Worm (Caenorhabditis elegans) whole organism, early embryonic: ENCODE measurements around the gene pgl-2.

ENCODE experiments used
- B0310.2 ChIP-seq: sonication (generic microtip); optimal IDR thresholded peaks from 2 replicates; lab custom pipeline; 2016; ENCODE audit warnings: mild to moderate bottlenecking, missing genetic modification characterization, missing compliant biosample characterization
- F13C5.2 ChIP-seq: sonication (generic microtip); optimal IDR thresholded peaks from 2 replicates; lab custom pipeline; 2017; ENCODE audit warnings: mild to moderate bottlenecking, missing genetic modification characterization, inconsistent platforms, missing compliant biosample characterization
- aly-1 ChIP-seq: sonication (generic microtip); optimal IDR thresholded peaks from 2 replicates; lab custom pipeline; 2016; ENCODE audit warnings: missing genetic modification characterization, missing compliant biosample characterization
- ama-1 ChIP-seq: fragments of 150-350 bp; optimal IDR thresholded peaks from 2 replicates; lab custom pipeline; 2014
- ceh-13 ChIP-seq: fragments of 200-800 bp; sonication (Bioruptor generic); optimal IDR thresholded peaks from 2 replicates; lab custom pipeline; 2018; ENCODE audit warnings: mild to moderate bottlenecking, missing genetic modification characterization, missing compliant biosample characterization
- ceh-36 ChIP-seq: sonication (generic microtip); optimal IDR thresholded peaks from 2 replicates; lab custom pipeline; 2016; ENCODE audit warnings: missing genetic modification characterization, inconsistent platforms, missing compliant biosample characterization
- ets-7 ChIP-seq: sonication (generic microtip); optimal IDR thresholded peaks from 2 replicates; lab custom pipeline; 2016; ENCODE audit warnings: missing genotype, missing genetic modification characterization, missing compliant biosample characterization
- flt-1 ChIP-seq: fragments of 200-800 bp; sonication (Bioruptor generic); IDR thresholded peaks from 2 replicates; pipeline ENCODE4 v1.3.6; 2022; ENCODE audit warnings: missing genetic modification characterization, missing compliant biosample characterization
- hmbx-1 ChIP-seq: sonication (generic microtip); optimal IDR thresholded peaks from 2 replicates; lab custom pipeline; 2016; ENCODE audit warnings: mild to moderate bottlenecking, missing genetic modification characterization, missing compliant biosample characterization
- hmg-4 ChIP-seq: fragments of 200-800 bp; sonication (Bioruptor generic); optimal IDR thresholded peaks from 2 replicates; lab custom pipeline; 2018; ENCODE audit warnings: mild to moderate bottlenecking, missing genetic modification characterization, missing compliant biosample characterization
- hnd-1 ChIP-seq: sonication (generic microtip); optimal IDR thresholded peaks from 2 replicates; lab custom pipeline; 2016; ENCODE audit warnings: missing genetic modification characterization, missing compliant biosample characterization
- pes-1 ChIP-seq: fragments of 200-800 bp; sonication (Bioruptor generic); IDR thresholded peaks from 2 replicates; pipeline ENCODE4 v1.3.6; 2022; ENCODE audit warnings: missing genetic modification reagents, missing genetic modification characterization, missing compliant biosample characterization
- scrt-1 ChIP-seq: fragments of 200-800 bp; sonication (Bioruptor generic); IDR thresholded peaks from 2 replicates; pipeline ENCODE4 v1.3.6; 2022; ENCODE audit warnings: missing genetic modification characterization, missing compliant biosample characterization
- sea-1 ChIP-seq: fragments of 200-800 bp; sonication (Bioruptor generic); conservative IDR thresholded peaks from 2 replicates; pipeline ENCODE4 v1.3.6; 2022; ENCODE audit warnings: missing genetic modification characterization, missing compliant biosample characterization
- tbx-11 ChIP-seq: fragments of 200-800 bp; sonication (Bioruptor generic); IDR thresholded peaks from 2 replicates; pipeline ENCODE4 v1.3.6; 2022; ENCODE audit warnings: missing genetic modification characterization, missing compliant biosample characterization
- tbx-37 ChIP-seq: fragments of 200-800 bp; sonication (Bioruptor generic); conservative IDR thresholded peaks from 2 replicates; pipeline ENCODE4 v1.3.6; 2022; ENCODE audit warnings: missing genetic modification reagents, missing genetic modification characterization, missing compliant biosample characterization
- tra-4 ChIP-seq: sonication (generic microtip); optimal IDR thresholded peaks from 2 replicates; lab custom pipeline; 2017; ENCODE audit warnings: missing genetic modification characterization, missing compliant biosample characterization

pgl-2 gene

DNA sequence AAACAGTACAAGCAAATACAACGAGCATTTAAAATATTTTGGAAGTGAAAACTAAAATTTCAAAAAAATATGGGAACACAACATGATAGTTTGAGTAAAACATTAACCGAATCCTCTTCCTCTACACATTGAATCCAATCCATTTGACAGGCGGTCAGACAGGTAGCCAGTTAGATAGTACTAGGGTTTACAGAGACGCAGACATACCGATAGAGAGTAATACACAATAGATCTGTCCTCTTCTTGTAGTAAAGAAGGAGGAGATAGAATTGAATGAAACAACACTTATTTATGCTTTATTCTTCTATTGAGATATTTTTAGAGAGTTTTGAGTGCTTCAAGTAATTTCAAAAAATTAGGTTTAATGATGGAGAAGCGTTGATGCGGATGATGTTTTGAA, 6.5 kb downstream of the pgl-2 start:
- TF ChIP-seq ceh-36 (tag; lab: Kevin White, UChicago) (no peak), sea-1 (GFP tag; lab: Robert Waterston, UW) (no peak), tbx-11 (GFP tag; lab: Robert Waterston, UW) (no peak), ceh-13 (no peak), B0310.2 (tag; lab: Kevin White, UChicago) (no peak), tra-4 (no peak), ama-1 (lab: Kevin White, UChicago) (no peak), ets-7 (no peak), tbx-37 (GFP tag; lab: Robert Waterston, UW) (no peak), hnd-1 (no peak)

DNA sequence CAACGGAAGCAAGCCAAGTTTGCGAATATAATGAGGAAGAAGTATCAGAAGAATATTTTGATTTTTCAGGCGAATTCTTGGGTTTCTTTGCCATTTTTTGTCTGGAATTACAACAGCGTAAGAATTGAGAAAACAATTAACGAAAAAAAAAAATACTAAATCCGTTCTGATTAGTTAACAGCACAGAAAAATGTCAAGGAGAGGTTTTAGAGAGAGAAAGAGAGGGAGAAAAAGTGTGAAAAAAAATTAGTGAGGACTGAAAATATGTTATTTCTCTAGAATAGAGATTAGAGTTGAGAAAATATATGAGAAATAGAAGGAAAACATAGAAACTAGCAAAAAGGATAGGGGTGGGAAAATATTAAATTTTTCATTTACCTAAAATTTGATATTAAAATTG, 7.9 kb downstream of the pgl-2 start, which contains the start of gene dpy-19:
Gene dpy-19 (minus strand): TSS at position 101 of the 400 bp plus-strand sequence.
- TF ChIP-seq B0310.2 (tag; lab: Kevin White, UChicago) (no peak), ama-1 (lab: Kevin White, UChicago) (no peak), hnd-1 (no peak), aly-1 (tag; lab: Kevin White, UChicago) (no peak), hmg-4 (GFP tag; lab: Kevin White, UChicago) (no peak), hmbx-1 (tag; lab: Kevin White, UChicago) (no peak), sea-1 (GFP tag; lab: Robert Waterston, UW) (no peak), ceh-36 (tag; lab: Kevin White, UChicago) (no peak)

DNA sequence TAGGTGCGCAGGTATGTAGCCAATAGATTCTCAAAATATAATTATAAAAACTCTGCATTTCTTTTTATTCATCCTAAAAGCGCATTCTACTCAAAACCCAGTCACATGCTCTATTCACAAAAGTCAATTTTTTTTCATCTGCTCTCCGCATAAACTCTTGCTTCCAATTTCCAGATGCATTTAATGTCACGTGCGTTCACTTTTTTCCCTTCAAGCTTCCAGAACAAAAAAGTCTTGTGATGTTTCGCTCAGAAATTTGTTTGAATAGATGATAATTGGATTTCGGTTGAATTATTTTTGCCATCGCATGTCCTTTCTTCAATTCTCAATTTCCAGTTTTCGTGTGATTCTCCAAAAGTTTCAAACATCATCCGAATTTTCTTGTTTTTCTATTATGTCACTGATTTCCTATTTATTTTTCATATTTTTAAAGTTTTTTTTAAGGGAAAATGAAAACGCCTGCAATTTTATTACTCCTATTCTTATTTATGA, 10.3 kb downstream of the pgl-2 start, which contains the start of gene F22B7.1:
Gene F22B7.1 (plus strand): TSS at position 442 of the 492 bp plus-strand sequence.
- TF ChIP-seq F13C5.2 (tag; lab: Kevin White, UChicago) (no peak), ama-1 (lab: Kevin White, UChicago) (no peak), tbx-11 (GFP tag; lab: Robert Waterston, UW) (no peak), hmbx-1 (tag; lab: Kevin White, UChicago) (no peak), hmg-4 (GFP tag; lab: Kevin White, UChicago) (no peak), ets-7 (no peak), scrt-1 (GFP tag; lab: Robert Waterston, UW) (no peak), flt-1 (no peak), aly-1 (tag; lab: Kevin White, UChicago) (no peak), ceh-13 (no peak)

DNA sequence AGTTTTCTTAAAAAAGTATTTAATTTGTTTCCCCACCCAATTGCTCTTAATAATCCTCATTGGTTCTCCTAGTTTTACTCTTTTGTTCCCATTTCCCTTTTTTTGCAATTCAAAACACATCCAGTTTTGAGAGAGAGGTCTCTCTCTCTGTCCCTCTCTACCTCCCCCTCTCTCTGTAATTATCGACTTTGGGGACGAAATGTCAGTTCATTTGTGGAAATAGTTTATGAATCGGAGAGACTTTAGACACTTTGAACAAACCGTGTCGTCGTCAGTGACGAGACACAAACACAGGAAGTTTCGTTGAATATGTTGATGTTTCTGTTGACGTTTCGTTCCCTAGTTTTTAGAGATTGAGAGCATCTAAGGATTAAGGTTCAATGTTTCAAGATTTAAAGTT, 12.1 kb downstream of the pgl-2 start:
- TF ChIP-seq flt-1 = no peak
- TF ChIP-seq tbx-37 (GFP tag; lab: Robert Waterston, UW) = no peak
- TF ChIP-seq hmbx-1 (tag; lab: Kevin White, UChicago) = no peak
- TF ChIP-seq ama-1 (lab: Kevin White, UChicago) = no peak
- no peak for TF ChIP-seq scrt-1 (GFP tag; lab: Robert Waterston, UW)
- TF ChIP-seq B0310.2 (tag; lab: Kevin White, UChicago) = no peak

DNA sequence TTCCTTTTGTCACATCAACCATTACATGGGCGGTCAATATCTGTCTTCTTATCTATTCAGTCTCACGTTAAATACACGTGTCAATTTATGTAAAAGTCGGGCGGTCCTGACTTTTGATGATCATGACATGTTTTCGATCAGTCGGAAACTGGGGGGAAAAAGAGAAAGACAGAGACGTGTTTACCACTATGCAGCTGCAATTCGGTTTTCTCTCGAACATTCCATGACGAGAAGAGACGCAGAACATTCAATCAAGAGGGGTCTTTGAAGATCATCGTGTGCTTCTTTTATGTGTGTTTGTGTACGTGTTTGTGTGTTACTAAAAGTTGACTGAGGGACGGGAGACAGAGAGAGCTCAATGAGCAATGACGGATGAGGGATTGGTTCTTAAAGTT, 16.9 kb downstream of the pgl-2 start:
- TF ChIP-seq aly-1 (tag; lab: Kevin White, UChicago) = no peak
- no peak for TF ChIP-seq ceh-13
- no peak for TF ChIP-seq ama-1 (lab: Kevin White, UChicago)
- TF ChIP-seq sea-1 (GFP tag; lab: Robert Waterston, UW) = no peak
- no peak for TF ChIP-seq hnd-1
- no peak for TF ChIP-seq tra-4
- no peak for TF ChIP-seq flt-1
- TF ChIP-seq hmg-4 (GFP tag; lab: Kevin White, UChicago) = no peak
- TF ChIP-seq tbx-37 (GFP tag; lab: Robert Waterston, UW) = no peak
- TF ChIP-seq F13C5.2 (tag; lab: Kevin White, UChicago) = no peak
- TF ChIP-seq ceh-36 (tag; lab: Kevin White, UChicago) = no peak
- TF ChIP-seq scrt-1 (GFP tag; lab: Robert Waterston, UW) = no peak
- no peak for TF ChIP-seq B0310.2 (tag; lab: Kevin White, UChicago)
- TF ChIP-seq hmbx-1 (tag; lab: Kevin White, UChicago) = no peak
- TF ChIP-seq ets-7 = no peak

DNA sequence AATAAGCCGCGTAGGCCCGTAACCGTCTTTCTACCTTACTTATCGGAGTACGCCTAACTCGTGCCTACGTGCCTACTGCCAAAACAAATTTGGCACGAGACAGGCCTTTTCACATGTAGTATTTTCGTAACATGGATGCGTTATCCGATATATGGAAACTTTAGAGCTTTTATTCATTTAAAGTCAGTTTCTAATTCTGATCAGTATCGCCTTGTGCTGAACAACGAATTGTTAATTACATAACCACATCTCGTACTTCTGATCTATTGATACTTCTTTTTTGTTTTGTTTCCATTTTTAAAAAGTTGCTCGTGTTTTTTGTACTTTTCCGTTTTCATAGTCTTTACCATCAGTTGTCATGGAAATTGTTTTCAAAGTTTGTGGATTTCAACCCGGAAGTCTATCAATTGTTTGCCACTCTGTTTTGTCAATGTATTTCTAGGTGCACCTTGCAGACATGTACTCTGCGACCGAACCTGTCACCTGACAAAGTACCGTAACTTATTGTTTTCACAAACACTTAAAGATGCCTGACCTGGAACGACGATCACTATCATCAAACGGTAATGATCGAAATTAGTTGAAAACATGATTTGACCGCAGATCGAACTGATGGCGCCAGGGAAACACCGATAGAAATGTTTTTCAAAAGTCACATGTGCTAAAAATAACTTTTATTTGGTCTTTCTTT, 17.4 kb downstream of the pgl-2 start:
- TF ChIP-seq sea-1 (GFP tag; lab: Robert Waterston, UW) (no peak), tra-4 (no peak), tbx-37 (GFP tag; lab: Robert Waterston, UW) (no peak), pes-1 (GFP tag; lab: Robert Waterston, UW) (no peak), B0310.2 (tag; lab: Kevin White, UChicago) (no peak), aly-1 (tag; lab: Kevin White, UChicago) (no peak), tbx-11 (GFP tag; lab: Robert Waterston, UW) (no peak), hmbx-1 (tag; lab: Kevin White, UChicago) (no peak), ceh-36 (tag; lab: Kevin White, UChicago) (no peak), scrt-1 (GFP tag; lab: Robert Waterston, UW) (no peak), ama-1 (lab: Kevin White, UChicago) (no peak), ets-7 (no peak), hnd-1 (no peak), ceh-13 (no peak), hmg-4 (GFP tag; lab: Kevin White, UChicago) (no peak), flt-1 (no peak), F13C5.2 (tag; lab: Kevin White, UChicago) (no peak)

DNA sequence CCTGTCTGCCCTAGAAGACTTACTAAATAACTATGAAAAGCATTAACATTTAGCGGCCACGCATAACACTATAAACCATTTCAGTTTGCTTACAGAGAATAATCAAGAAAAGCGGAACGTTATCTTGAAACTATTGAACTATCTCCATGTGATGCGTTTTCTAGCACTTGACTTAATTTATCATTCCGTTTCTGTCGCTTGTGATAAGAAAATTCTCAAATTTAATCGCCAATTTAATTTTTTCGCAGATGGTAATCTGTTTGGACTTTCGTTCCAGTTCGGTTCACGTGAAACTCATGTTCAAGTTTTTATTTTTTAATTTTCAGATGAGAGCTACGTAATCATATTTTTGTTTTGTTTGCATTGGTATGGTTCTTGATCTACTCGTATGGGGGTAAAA, 18.3 kb downstream of the pgl-2 start:
- TF ChIP-seq ets-7 (no peak), flt-1 (no peak), ceh-36 (tag; lab: Kevin White, UChicago) (no peak), scrt-1 (GFP tag; lab: Robert Waterston, UW) (no peak), B0310.2 (tag; lab: Kevin White, UChicago) (no peak), F13C5.2 (tag; lab: Kevin White, UChicago) (no peak), hmg-4 (GFP tag; lab: Kevin White, UChicago) (no peak), tbx-37 (GFP tag; lab: Robert Waterston, UW) (no peak), hnd-1 (no peak), sea-1 (GFP tag; lab: Robert Waterston, UW) (no peak), tra-4 (no peak), tbx-11 (GFP tag; lab: Robert Waterston, UW) (no peak), hmbx-1 (tag; lab: Kevin White, UChicago) (no peak), ama-1 (lab: Kevin White, UChicago) (no peak), aly-1 (tag; lab: Kevin White, UChicago) (no peak), ceh-13 (no peak), pes-1 (GFP tag; lab: Robert Waterston, UW) (no peak)
